Worm (Caenorhabditis elegans) whole organism, L1 larva: ENCODE data around the gene ZC155.2.

ENCODE experiments used
- C16A3.4 ChIP-seq: fragments of 150-350 bp; optimal IDR thresholded peaks from 2 replicates; lab custom pipeline; 2014; ENCODE audit warnings: missing biosample characterization, missing genetic modification characterization
- C34B4.2 ChIP-seq: sonication (generic microtip); optimal IDR thresholded peaks from 2 replicates; lab custom pipeline; 2017; ENCODE audit warnings: mild to moderate bottlenecking, missing genetic modification characterization, missing compliant biosample characterization
- alr-1 ChIP-seq: fragments of 200-800 bp; sonication (Bioruptor generic); optimal IDR thresholded peaks from 2 replicates; lab custom pipeline; 2018; ENCODE audit warnings: borderline replicate concordance, mild to moderate bottlenecking, missing genetic modification characterization, missing compliant biosample characterization
- blmp-1 ChIP-seq: fragments of 150-350 bp; optimal IDR thresholded peaks from 2 replicates; lab custom pipeline; 2014; ENCODE audit warnings: missing biosample characterization, missing genetic modification characterization
- ceh-63 ChIP-seq: fragments of 200-800 bp; sonication (Bioruptor generic); optimal IDR thresholded peaks from 2 replicates; lab custom pipeline; 2018; ENCODE audit warnings: mild to moderate bottlenecking, missing genetic modification characterization, missing compliant biosample characterization
- ceh-88 ChIP-seq: fragments of 200-800 bp; sonication (Bioruptor generic); IDR thresholded peaks from 2 replicates; pipeline ENCODE4 v1.3.6; 2022; ENCODE audit warnings: missing genetic modification characterization, missing compliant biosample characterization
- dpl-1 ChIP-seq, 3 experiments: fragments of 150-350 bp in 2 of 3; sonication (generic microtip) in 1 of 3; optimal IDR thresholded peaks; 2 replicates each; lab custom pipeline; 2014 to 2017; ENCODE audit warnings: missing biosample characterization in 3 of 3, missing genetic modification characterization in 3 of 3, missing genetic modification reagents in 3 of 3
- efl-1 ChIP-seq, 4 experiments: fragments of 150-350 bp; optimal IDR thresholded peaks in 3 of 4; peaks in 1 of 4; 1 replicate in 1 of 4; 2 replicates in 3 of 4; lab custom pipeline; 2014; ENCODE audit warnings: missing biosample characterization in 2 of 4, missing genetic modification characterization in 2 of 4, missing genetic modification reagents in 2 of 4
- egl-13 ChIP-seq: sonication (generic microtip); optimal IDR thresholded peaks from 2 replicates; lab custom pipeline; 2016; ENCODE audit warnings: missing genotype, missing genetic modification reagents, missing genetic modification characterization, missing compliant biosample characterization
- elt-2 ChIP-seq: sonication (generic microtip); optimal IDR thresholded peaks from 2 replicates; lab custom pipeline; 2016; ENCODE audit warnings: missing genetic modification characterization, mild to moderate bottlenecking, inconsistent platforms, missing compliant biosample characterization, missing genetic modification reagents
- fos-1 ChIP-seq: fragments of 150-350 bp; optimal IDR thresholded peaks from 2 replicates; lab custom pipeline; 2014; ENCODE audit warnings: missing biosample characterization, missing genetic modification characterization
- grh-1 ChIP-seq: fragments of 200-800 bp; sonication (Bioruptor generic); IDR thresholded peaks from 2 replicates; pipeline ENCODE4 v1.3.6; 2022; ENCODE audit warnings: missing genetic modification reagents, missing genetic modification characterization, missing compliant biosample characterization
- irx-1 ChIP-seq: sonication (generic microtip); optimal IDR thresholded peaks from 2 replicates; lab custom pipeline; 2016; ENCODE audit warnings: missing genetic modification characterization, missing compliant biosample characterization
- lin-15B ChIP-seq: fragments of 150-350 bp; sonication (generic microtip); optimal IDR thresholded peaks from 3 replicates; lab custom pipeline; 2014; ENCODE audit warnings: missing biosample characterization, missing genetic modification characterization
- lin-35 ChIP-seq, 2 experiments: fragments of 150-350 bp; optimal IDR thresholded peaks; 2 replicates each; lab custom pipeline; 2014; ENCODE audit warnings: missing biosample characterization in 2 of 2, missing genetic modification characterization in 2 of 2, missing genetic modification reagents in 2 of 2
- lsy-2 ChIP-seq, 2 experiments: fragments of 150-350 bp; optimal IDR thresholded peaks; 2 replicates each; lab custom pipeline; 2014; ENCODE audit warnings: missing biosample characterization in 2 of 2, missing genetic modification characterization in 2 of 2
- mdl-1 ChIP-seq, 2 experiments: fragments of 150-350 bp; optimal IDR thresholded peaks; 2 replicates each; lab custom pipeline; 2014 to 2017; ENCODE audit warnings: missing biosample characterization in 2 of 2, missing genetic modification characterization in 2 of 2, inconsistent platforms in 1 of 2
- mep-1 ChIP-seq: fragments of 150-350 bp; optimal IDR thresholded peaks from 2 replicates; lab custom pipeline; 2014; ENCODE audit warnings: missing biosample characterization, missing genetic modification characterization
- nhr-12 ChIP-seq: sonication (generic microtip); optimal IDR thresholded peaks from 2 replicates; lab custom pipeline; 2017; ENCODE audit warnings: missing biosample characterization, missing genetic modification characterization
- nhr-19 ChIP-seq: fragments of 200-800 bp; sonication (Bioruptor generic); conservative IDR thresholded peaks from 2 replicates; pipeline ENCODE4 v1.3.6; 2022; ENCODE audit warnings: missing genetic modification characterization, missing compliant biosample characterization
- nhr-20 ChIP-seq: sonication (generic microtip); optimal IDR thresholded peaks from 2 replicates; lab custom pipeline; 2016; ENCODE audit warnings: mild to moderate bottlenecking, missing genetic modification characterization, missing compliant biosample characterization
- nhr-237 ChIP-seq: fragments of 150-350 bp; optimal IDR thresholded peaks from 2 replicates; lab custom pipeline; 2014; ENCODE audit warnings: missing biosample characterization, missing genetic modification characterization
- nhr-47 ChIP-seq: sonication (generic microtip); optimal IDR thresholded peaks from 2 replicates; lab custom pipeline; 2016; ENCODE audit warnings: mild to moderate bottlenecking, missing genetic modification characterization, moderate library complexity, missing compliant biosample characterization
- nhr-71 ChIP-seq: sonication (generic microtip); optimal IDR thresholded peaks from 2 replicates; lab custom pipeline; 2016; ENCODE audit warnings: mild to moderate bottlenecking, missing genetic modification characterization, moderate library complexity, missing compliant biosample characterization
- nhr-77 ChIP-seq: fragments of 150-350 bp; optimal IDR thresholded peaks from 2 replicates; lab custom pipeline; 2014; ENCODE audit warnings: missing biosample characterization, missing genetic modification characterization
- nhr-84 ChIP-seq: sonication (generic microtip); optimal IDR thresholded peaks from 2 replicates; lab custom pipeline; 2017; ENCODE audit warnings: missing biosample characterization, missing genetic modification characterization
- nhr-85 ChIP-seq: sonication (generic microtip); peaks from one replicate; lab custom pipeline; 2016; ENCODE audit warnings: missing genetic modification characterization, inconsistent platforms, missing compliant biosample characterization
- nhr-90 ChIP-seq: sonication (generic microtip); optimal IDR thresholded peaks from 2 replicates; lab custom pipeline; 2016; ENCODE audit warnings: mild to moderate bottlenecking, missing genetic modification characterization, missing compliant biosample characterization; ENCODE audit not compliant: poor library complexity
- pax-3 ChIP-seq: fragments of 200-800 bp; sonication (Bioruptor generic); optimal IDR thresholded peaks from 2 replicates; lab custom pipeline; 2018; ENCODE audit warnings: mild to moderate bottlenecking, missing genetic modification characterization, moderate library complexity, missing compliant biosample characterization
- pqm-1 ChIP-seq: sonication (generic microtip); optimal IDR thresholded peaks from 3 replicates; lab custom pipeline; 2017; ENCODE audit warnings: missing biosample characterization, missing genetic modification characterization
- snu-23 ChIP-seq: sonication (generic microtip); optimal IDR thresholded peaks from 2 replicates; lab custom pipeline; 2016; ENCODE audit warnings: missing genetic modification characterization, missing compliant biosample characterization
- sup-37 ChIP-seq: fragments of 200-800 bp; sonication (Bioruptor generic); optimal IDR thresholded peaks from 2 replicates; lab custom pipeline; 2018; ENCODE audit warnings: mild to moderate bottlenecking, missing genetic modification characterization, missing compliant biosample characterization
- swsn-7 ChIP-seq: sonication (generic microtip); optimal IDR thresholded peaks from 2 replicates; lab custom pipeline; 2016; ENCODE audit warnings: missing genetic modification characterization, missing compliant biosample characterization
- tbx-2 ChIP-seq: sonication (generic microtip); optimal IDR thresholded peaks from 2 replicates; lab custom pipeline; 2016; ENCODE audit warnings: missing genetic modification characterization, missing compliant biosample characterization
- tlp-1 ChIP-seq: fragments of 150-350 bp; optimal IDR thresholded peaks from 2 replicates; lab custom pipeline; 2014; ENCODE audit warnings: missing biosample characterization, missing genetic modification characterization
- xbp-1 ChIP-seq: sonication (generic microtip); optimal IDR thresholded peaks from 2 replicates; lab custom pipeline; 2016; ENCODE audit warnings: missing genetic modification characterization, missing compliant biosample characterization
- zag-1 ChIP-seq: fragments of 150-350 bp; optimal IDR thresholded peaks from 2 replicates; lab custom pipeline; 2014; ENCODE audit warnings: missing biosample characterization, missing genetic modification characterization
- ztf-11 ChIP-seq, 2 experiments: sonication (generic microtip); optimal IDR thresholded peaks; 2 replicates each; lab custom pipeline; 2016 to 2017; ENCODE audit warnings: missing genetic modification characterization in 2 of 2, missing biosample characterization in 1 of 2, missing compliant biosample characterization in 1 of 2
- ztf-4 ChIP-seq: fragments of 150-350 bp; optimal IDR thresholded peaks from 2 replicates; lab custom pipeline; 2014; ENCODE audit warnings: missing biosample characterization, missing genetic modification characterization

ZC155.2 gene

DNA sequence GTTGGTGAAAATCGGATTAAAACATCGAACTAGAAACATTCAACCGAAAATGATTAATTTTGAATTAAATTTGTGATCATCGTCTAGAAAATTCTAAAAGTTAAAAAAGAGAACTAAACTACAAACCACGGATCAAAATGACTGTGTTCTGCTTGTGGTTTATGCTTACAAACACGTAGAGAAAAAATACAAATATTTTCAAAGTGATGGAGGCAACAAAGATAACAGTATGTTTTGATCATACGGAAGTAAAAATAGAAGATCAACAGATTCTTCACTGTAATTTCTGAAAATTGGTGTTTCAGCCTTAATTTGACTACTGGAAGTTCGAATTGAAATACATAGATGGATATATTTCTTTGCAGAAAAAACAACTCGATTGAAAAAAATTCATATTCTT, 15.5 kb upstream of the ZC155.2 start:
- no peak for TF ChIP-seq dpl-1 (GFP tag; optimal IDR thresholded peaks at IDR 0.05; lab: Kevin White, UChicago)
- peak; percentile 11 for TF ChIP-seq nhr-71

DNA sequence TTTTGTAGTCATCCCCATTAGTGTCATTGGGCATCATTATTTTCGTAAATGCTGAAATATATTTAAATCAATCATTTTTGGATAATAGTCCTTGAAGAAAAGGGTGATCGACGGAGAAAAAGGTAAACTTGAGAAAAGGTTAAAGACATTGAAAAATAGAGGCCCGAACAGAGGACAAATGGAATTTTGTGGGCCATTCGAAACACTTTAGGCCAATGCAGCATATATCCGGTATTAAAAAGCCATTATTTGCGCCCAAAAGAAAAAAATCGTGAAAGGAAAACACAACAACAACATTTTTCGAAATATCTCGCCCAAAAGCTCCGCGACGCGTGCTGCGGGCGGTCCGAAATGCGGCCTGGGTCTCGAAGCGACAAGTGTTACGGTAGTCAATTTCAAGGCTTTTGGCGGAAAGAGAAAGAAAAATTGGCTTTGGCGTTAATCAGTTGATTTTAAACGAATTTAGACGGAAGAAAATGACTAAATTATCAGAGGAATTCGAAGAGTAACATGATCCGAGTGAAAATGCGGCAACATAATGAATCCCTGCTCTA, 11.8 kb upstream of the ZC155.2 start, which contains the start of gene morc-1:
Gene morc-1, minus strand, starts transcription at position 51 of the 554 bp plus-strand sequence.
- TF ChIP-seq irx-1 (tag; lab: Kevin White, UChicago) (no peak), egl-13 (tag; lab: Kevin White, UChicago) (no peak), fos-1 (no peak), pax-3 (tag; lab: Kevin White, UChicago) (no peak), nhr-90 (tag; lab: Kevin White, UChicago) (no peak)

- peak in 1 of 2 experiments; percentile 28 for TF ChIP-seq lsy-2 (tag; optimal IDR thresholded peaks at IDR 0.05; lab: Kevin White, UChicago)
- TF ChIP-seq pqm-1 = no peak
- TF ChIP-seq, all 84 proteins: peak for 1
These were observed 9.8 kb upstream of the ZC155.2 start, which contains the start of gene syx-16 for ce11 chrIII:5208992-5209391. TSS of gene syx-16 (minus strand) at chrIII:5209109.

- TF ChIP-seq efl-1 (optimal IDR thresholded peaks at IDR 0.05; lab: Kevin White, UChicago) (no peak), efl-1 (GFP tag; optimal IDR thresholded peaks at IDR 0.05 in 1 of 2; lab: Kevin White, UChicago) (peak in 1 of 2 experiments; percentile 75), xbp-1 (no peak), alr-1 (no peak)
These were observed 8.5 kb upstream of the ZC155.2 start for ce11 chrIII:5210269-5210668.

DNA sequence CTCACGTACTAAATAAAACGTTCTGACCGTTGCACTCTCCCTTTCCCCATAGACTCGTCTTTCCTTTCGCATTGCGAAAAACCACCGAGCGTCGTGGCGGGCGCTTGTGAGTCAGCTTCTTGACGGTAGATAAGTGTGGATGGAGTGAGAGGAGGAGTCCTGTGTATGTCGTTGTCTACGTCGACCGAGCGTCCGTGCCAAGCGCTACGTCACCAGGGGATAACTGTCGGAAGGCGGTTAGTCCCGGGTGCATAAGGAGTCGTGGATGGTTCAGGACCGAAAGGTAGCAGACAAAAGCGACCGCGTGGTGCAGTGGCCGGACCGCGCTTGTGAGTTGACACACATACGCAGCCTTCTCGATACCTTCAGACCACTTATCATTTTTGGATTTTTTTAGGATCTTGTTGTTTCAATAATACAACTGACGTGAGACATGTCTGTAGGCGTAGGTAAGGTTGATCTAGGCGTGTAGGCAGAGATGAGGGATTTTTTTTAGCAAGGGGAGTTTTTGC, 7.6 kb upstream of the ZC155.2 start:
- TF ChIP-seq elt-2 (tag; lab: Kevin White, UChicago) (peak; percentile 29), nhr-71 (peak; percentile 50), nhr-19 (GFP tag; lab: Robert Waterston, UW) (peak; percentile 19; the same call in 1 of the 2 replicates), nhr-47 (tag; lab: Kevin White, UChicago) (peak; percentile 56), mep-1 (tag; lab: Kevin White, UChicago) (peak; percentile 21), mdl-1 (tag; optimal IDR thresholded peaks at IDR 0.05; lab: Kevin White, UChicago) (peak in 1 of 2 experiments; percentile 29), C16A3.4 (tag; lab: Kevin White, UChicago) (peak; percentile 6), efl-1 (optimal IDR thresholded peaks at IDR 0.05; lab: Kevin White, UChicago) (peak in 1 of 2 experiments; percentile 10), efl-1 (GFP tag; optimal IDR thresholded peaks at IDR 0.05 in 1 of 2; lab: Kevin White, UChicago) (peak in 1 of 2 experiments; percentile 56), nhr-90 (tag; lab: Kevin White, UChicago) (peak; percentile 41), ztf-4 (tag; lab: Kevin White, UChicago) (peak; percentile 22), swsn-7 (peak; percentile 32), tbx-2 (tag; lab: Kevin White, UChicago) (peak; percentile 26), nhr-20 (peak; percentile 23), blmp-1 (tag; lab: Kevin White, UChicago) (peak; percentile 2), lsy-2 (tag; optimal IDR thresholded peaks at IDR 0.05; lab: Kevin White, UChicago) (peak; percentile 1 to 62), sup-37 (GFP tag; lab: Kevin White, UChicago) (peak; percentile 51), nhr-85 (tag; lab: Kevin White, UChicago) (peak; percentile 0), xbp-1 (peak; percentile 26), lin-35 (GFP tag; optimal IDR thresholded peaks at IDR 0.05; lab: Kevin White, UChicago) (peak in 1 of 2 experiments; percentile 7)

DNA sequence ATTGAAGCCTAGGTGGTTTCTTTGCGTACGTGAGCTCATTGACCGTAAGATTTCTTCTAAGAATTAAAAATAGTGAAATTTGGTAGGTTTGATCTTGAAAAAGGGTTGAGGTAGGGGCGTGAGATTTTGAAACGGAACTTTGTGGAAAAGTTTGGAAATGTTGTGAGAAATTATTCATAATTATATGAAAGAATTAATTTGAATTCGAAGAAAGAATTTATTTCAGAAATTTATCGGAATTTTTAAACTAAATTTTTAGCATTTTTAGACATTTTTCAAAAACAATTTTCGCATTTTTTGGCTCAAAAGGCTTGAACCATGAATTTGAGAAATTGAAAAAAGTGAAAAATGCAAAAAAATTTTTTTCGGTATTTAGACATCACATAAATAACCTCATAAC, 4.6 kb upstream of the ZC155.2 start:
- TF ChIP-seq nhr-237 (tag; lab: Kevin White, UChicago) (no peak), irx-1 (tag; lab: Kevin White, UChicago) (no peak), tlp-1 (tag; lab: Kevin White, UChicago) (no peak), fos-1 (no peak), ceh-88 (GFP tag; lab: Robert Waterston, UW) (no peak), C34B4.2 (tag; lab: Kevin White, UChicago) (no peak), ztf-11 (tag; optimal IDR thresholded peaks at IDR 0.05; lab: Kevin White, UChicago) (no peak), zag-1 (tag; lab: Kevin White, UChicago) (no peak), nhr-84 (tag; lab: Kevin White, UChicago) (no peak), nhr-12 (tag; lab: Kevin White, UChicago) (no peak), snu-23 (no peak), nhr-19 (GFP tag; lab: Robert Waterston, UW) (no peak), nhr-77 (tag; lab: Kevin White, UChicago) (no peak), grh-1 (GFP tag; lab: Robert Waterston, UW) (no peak), ceh-63 (GFP tag; lab: Kevin White, UChicago) (no peak), lin-15B (tag; lab: Kevin White, UChicago) (no peak), C16A3.4 (tag; lab: Kevin White, UChicago) (no peak)
